Fruit fly (Drosophila melanogaster) whole organism, embryonic: ENCODE data around the gene hry.

Experiments used
- Atf3 ChIP-seq: fragments of 200-800 bp; sonication (Bioruptor generic); optimal IDR thresholded peaks from 3 replicates; lab custom pipeline; 2016; ENCODE audit warnings: missing biosample characterization, missing genetic modification characterization
- B-H2 ChIP-seq: fragments of 200-800 bp; sonication (Bioruptor generic); optimal IDR thresholded peaks from 2 replicates; lab custom pipeline; 2018; ENCODE audit warnings: missing biosample characterization, mild to moderate bottlenecking, missing genetic modification characterization
- Blimp-1 ChIP-seq: fragments of 200-800 bp; sonication (Bioruptor generic); optimal IDR thresholded peaks from 3 replicates; lab custom pipeline; 2018; ENCODE audit warnings: missing biosample characterization, missing genetic modification characterization, mild to moderate bottlenecking, moderate library complexity, missing genetic modification reagents
- CG12236 ChIP-seq: fragments of 200-800 bp; sonication (Bioruptor generic); optimal IDR thresholded peaks from 2 replicates; lab custom pipeline; 2016; ENCODE audit warnings: missing biosample characterization, missing genetic modification characterization
- CG12769 ChIP-seq: fragments of 200-800 bp; sonication (Bioruptor generic); optimal IDR thresholded peaks from 2 replicates; lab custom pipeline; 2019; ENCODE audit warnings: missing biosample characterization, mild to moderate bottlenecking, missing genetic modification characterization, moderate library complexity
- CG12942 ChIP-seq: fragments of 200-800 bp; sonication (Bioruptor generic); optimal IDR thresholded peaks from 3 replicates; lab custom pipeline; 2016; ENCODE audit warnings: missing biosample characterization, missing genetic modification characterization
- CG14441 ChIP-seq: fragments of 200-800 bp; sonication (Bioruptor generic); IDR thresholded peaks from 2 replicates; pipeline ENCODE4 v1.3.6; 2022; ENCODE audit warnings: missing biosample characterization, missing genetic modification characterization
- CG14860 ChIP-seq: fragments of 200-800 bp; sonication (Bioruptor generic); IDR thresholded peaks from 3 replicates; pipeline ENCODE4 v1.3.6; 2022; ENCODE audit warnings: missing biosample characterization, missing genetic modification characterization; ENCODE audit not compliant: partially characterized antibody
- CG1602 ChIP-seq: fragments of 200-800 bp; sonication (Bioruptor generic); optimal IDR thresholded peaks from 3 replicates; lab custom pipeline; 2016; ENCODE audit warnings: missing biosample characterization, missing genetic modification characterization
- CG17568 ChIP-seq: fragments of 200-800 bp; sonication (Bioruptor generic); optimal IDR thresholded peaks from 2 replicates; lab custom pipeline; 2018; ENCODE audit warnings: missing biosample characterization, mild to moderate bottlenecking, missing genetic modification characterization, moderate library complexity
- CG1832 ChIP-seq: fragments of 200-800 bp; sonication (Bioruptor generic); optimal IDR thresholded peaks from 2 replicates; lab custom pipeline; 2017; ENCODE audit warnings: missing biosample characterization, mild to moderate bottlenecking, missing genetic modification characterization, inconsistent platforms
- CG30403 ChIP-seq: fragments of 200-800 bp; sonication (Bioruptor generic); optimal IDR thresholded peaks from 3 replicates; lab custom pipeline; 2016; ENCODE audit warnings: missing biosample characterization, missing genetic modification characterization
- CG32772 ChIP-seq: fragments of 200-800 bp; sonication (Bioruptor generic); IDR thresholded peaks from 2 replicates; pipeline ENCODE4 v1.3.6; 2022; ENCODE audit warnings: missing biosample characterization, missing genetic modification characterization
- CG34376 ChIP-seq: fragments of 200-800 bp; sonication (Bioruptor generic); optimal IDR thresholded peaks from 2 replicates; lab custom pipeline; 2018; ENCODE audit warnings: missing biosample characterization, mild to moderate bottlenecking, missing genetic modification characterization
- CG4424 ChIP-seq: fragments of 200-800 bp; sonication (Bioruptor generic); optimal IDR thresholded peaks from 3 replicates; lab custom pipeline; 2016; ENCODE audit warnings: missing biosample characterization, missing genetic modification characterization
- CG7372 ChIP-seq: fragments of 200-800 bp; sonication (Bioruptor generic); IDR thresholded peaks from 2 replicates; pipeline ENCODE4 v1.3.6; 2022; ENCODE audit warnings: missing biosample characterization, missing genetic modification characterization
- CG9215 ChIP-seq: fragments of 200-800 bp; sonication (Bioruptor generic); IDR thresholded peaks from 2 replicates; pipeline ENCODE4 v1.3.6; 2022; ENCODE audit warnings: missing biosample characterization, missing genetic modification characterization
- D19A ChIP-seq: fragments of 200-800 bp; optimal IDR thresholded peaks from 3 replicates; lab custom pipeline; 2019; ENCODE audit warnings: missing biosample characterization, mild to moderate bottlenecking, missing genetic modification characterization, moderate library complexity
- Doc3 ChIP-seq: fragments of 200-800 bp; sonication (Bioruptor generic); IDR thresholded peaks from 3 replicates; pipeline ENCODE4 v1.3.6; 2022; ENCODE audit warnings: missing biosample characterization, missing genetic modification characterization; ENCODE audit not compliant: partially characterized antibody
- Dp ChIP-seq: fragments of 200-800 bp; sonication (Bioruptor generic); optimal IDR thresholded peaks from 2 replicates; lab custom pipeline; 2018; ENCODE audit warnings: missing biosample characterization, mild to moderate bottlenecking, missing genetic modification characterization, moderate library complexity
- HLH3B ChIP-seq: fragments of 200-800 bp; sonication (Bioruptor generic); IDR thresholded peaks from 2 replicates; pipeline ENCODE4 v1.3.6; 2022; ENCODE audit warnings: missing biosample characterization, missing genetic modification characterization
- Hmx ChIP-seq: fragments of 200-800 bp; sonication (Bioruptor generic); optimal IDR thresholded peaks from 2 replicates; lab custom pipeline; 2016; ENCODE audit warnings: missing biosample characterization, missing genetic modification characterization
- Med ChIP-seq: fragments of 200-800 bp; sonication (Bioruptor generic); peaks from one replicate; lab custom pipeline; 2016; ENCODE audit warnings: missing biosample characterization, missing genetic modification characterization, mild to moderate bottlenecking, inconsistent platforms, moderate library complexity
- Sox102F ChIP-seq: fragments of 200-800 bp; sonication (Bioruptor generic); optimal IDR thresholded peaks from 2 replicates; lab custom pipeline; 2018; ENCODE audit warnings: missing biosample characterization, mild to moderate bottlenecking, missing genetic modification characterization, moderate library complexity
- Trl ChIP-seq, 3 experiments: fragments of >200 bp in 2 of 3; fragments of 200-800 bp in 1 of 3; sonication (Bioruptor generic) in 1 of 3; optimal IDR thresholded peaks; 2 replicates in 1 of 3; 3 replicates in 2 of 3; lab custom pipeline; 2016 to 2017; ENCODE audit warnings: missing biosample characterization in 1 of 3, missing genetic modification characterization in 1 of 3
- Usf ChIP-seq: fragments of 200-800 bp; sonication (Bioruptor generic); optimal IDR thresholded peaks from 2 replicates; lab custom pipeline; 2017; ENCODE audit warnings: missing genotype, missing biosample characterization, missing genetic modification characterization
- amos ChIP-seq: fragments of 200-800 bp; sonication (Bioruptor generic); IDR thresholded peaks from 2 replicates; pipeline ENCODE4 v1.3.6; 2022; ENCODE audit warnings: missing biosample characterization, missing genetic modification characterization; ENCODE audit not compliant: partially characterized antibody
- aop ChIP-seq: fragments of 200-800 bp; sonication (Bioruptor generic); IDR thresholded peaks from 2 replicates; pipeline ENCODE4 v1.3.6; 2022; ENCODE audit warnings: missing biosample characterization, missing genetic modification characterization
- ap ChIP-seq: fragments of 200-800 bp; sonication (Bioruptor generic); IDR thresholded peaks from 2 replicates; pipeline ENCODE4 v1.3.6; 2022; ENCODE audit warnings: missing biosample characterization, missing genetic modification characterization
- bab2 ChIP-seq: fragments of 200-800 bp; sonication (Bioruptor generic); optimal IDR thresholded peaks from 2 replicates; lab custom pipeline; 2016; ENCODE audit warnings: missing biosample characterization, missing genetic modification characterization
- bigmax ChIP-seq: fragments of 200-800 bp; sonication (Bioruptor generic); optimal IDR thresholded peaks from 2 replicates; lab custom pipeline; 2018; ENCODE audit warnings: missing biosample characterization, mild to moderate bottlenecking, missing genetic modification characterization
- caup ChIP-seq: fragments of 200-800 bp; sonication (Bioruptor generic); optimal IDR thresholded peaks from 3 replicates; lab custom pipeline; 2017; ENCODE audit warnings: missing biosample characterization, mild to moderate bottlenecking, missing genetic modification characterization, moderate library complexity; ENCODE audit not compliant: severe bottlenecking
- crol ChIP-seq: fragments of 200-800 bp; sonication (Bioruptor generic); IDR thresholded peaks from 2 replicates; pipeline ENCODE4 v1.3.6; 2022; ENCODE audit warnings: missing biosample characterization, missing genetic modification characterization
- dpn ChIP-seq, 2 experiments: fragments of 200-800 bp; sonication (Bioruptor generic); optimal IDR thresholded peaks; 3 replicates each; lab custom pipeline; 2016; ENCODE audit warnings: missing biosample characterization in 2 of 2, missing genetic modification characterization in 2 of 2
- ewg ChIP-seq: fragments of 200-800 bp; sonication (Bioruptor generic); optimal IDR thresholded peaks from 3 replicates; lab custom pipeline; 2017; ENCODE audit warnings: mild to moderate bottlenecking, missing biosample characterization, missing genetic modification reagents, missing genetic modification characterization
- fd96Cb ChIP-seq: fragments of 200-800 bp; sonication (Bioruptor generic); optimal IDR thresholded peaks from 2 replicates; lab custom pipeline; 2018; ENCODE audit warnings: missing biosample characterization, mild to moderate bottlenecking, missing genetic modification characterization, moderate library complexity
- gem ChIP-seq: fragments of 200-800 bp; sonication (Bioruptor generic); optimal IDR thresholded peaks from 2 replicates; lab custom pipeline; 2019; ENCODE audit warnings: missing biosample characterization, mild to moderate bottlenecking, missing genetic modification characterization, moderate library complexity
- jumu ChIP-seq: fragments of 200-800 bp; sonication (Bioruptor generic); optimal IDR thresholded peaks from 3 replicates; lab custom pipeline; 2016; ENCODE audit warnings: missing biosample characterization, missing genetic modification characterization
- lab ChIP-seq: fragments of 200-800 bp; sonication (Bioruptor generic); optimal IDR thresholded peaks from 3 replicates; lab custom pipeline; 2017; ENCODE audit warnings: missing biosample characterization, missing genetic modification characterization, mild to moderate bottlenecking, moderate library complexity, missing genetic modification reagents
- lbe ChIP-seq: fragments of 200-800 bp; sonication (Bioruptor generic); optimal IDR thresholded peaks from 2 replicates; lab custom pipeline; 2016; ENCODE audit warnings: missing biosample characterization, mild to moderate bottlenecking, missing genetic modification characterization
- lmd ChIP-seq: fragments of 200-800 bp; sonication (Bioruptor generic); IDR thresholded peaks from 2 replicates; pipeline ENCODE4 v1.3.6; 2022; ENCODE audit warnings: missing biosample characterization, missing genetic modification characterization
- maf-S ChIP-seq: fragments of 200-800 bp; sonication (Bioruptor generic); optimal IDR thresholded peaks from 2 replicates; lab custom pipeline; 2016; ENCODE audit warnings: missing biosample characterization, missing genetic modification characterization
- oc ChIP-seq: fragments of 200-800 bp; sonication (Bioruptor generic); optimal IDR thresholded peaks from 2 replicates; lab custom pipeline; 2018; ENCODE audit warnings: missing biosample characterization, mild to moderate bottlenecking, missing genetic modification characterization, moderate library complexity
- p53 ChIP-seq: fragments of 200-800 bp; sonication (Bioruptor generic); optimal IDR thresholded peaks from 2 replicates; lab custom pipeline; 2016; ENCODE audit warnings: missing biosample characterization, missing genetic modification characterization
- sd ChIP-seq: fragments of 200-800 bp; sonication (Bioruptor generic); optimal IDR thresholded peaks from 3 replicates; lab custom pipeline; 2018; ENCODE audit warnings: missing biosample characterization, mild to moderate bottlenecking, missing genetic modification characterization, moderate library complexity
- sr ChIP-seq: fragments of 200-800 bp; sonication (Bioruptor generic); IDR thresholded peaks from 3 replicates; pipeline ENCODE4 v1.3.6; 2022; ENCODE audit warnings: missing biosample characterization, missing genetic modification characterization
- tll ChIP-seq, 2 experiments: fragments of 200-800 bp in 1 of 2; fragments of >200 bp in 1 of 2; sonication (Bioruptor generic) in 1 of 2; optimal IDR thresholded peaks; 2 replicates each; lab custom pipeline; 2017 to 2019; ENCODE audit warnings: missing biosample characterization in 2 of 2, missing genetic modification characterization in 2 of 2, mild to moderate bottlenecking in 1 of 2, moderate library complexity in 1 of 2
- unpg ChIP-seq: fragments of 200-800 bp; sonication (Bioruptor generic); optimal IDR thresholded peaks from 3 replicates; lab custom pipeline; 2018; ENCODE audit warnings: missing biosample characterization, mild to moderate bottlenecking, missing genetic modification characterization, moderate library complexity
- zf30C ChIP-seq: fragments of 200-800 bp; sonication (Bioruptor generic); optimal IDR thresholded peaks from 3 replicates; lab custom pipeline; 2018; ENCODE audit warnings: missing biosample characterization, mild to moderate bottlenecking, missing genetic modification characterization

Gene hry

DNA sequence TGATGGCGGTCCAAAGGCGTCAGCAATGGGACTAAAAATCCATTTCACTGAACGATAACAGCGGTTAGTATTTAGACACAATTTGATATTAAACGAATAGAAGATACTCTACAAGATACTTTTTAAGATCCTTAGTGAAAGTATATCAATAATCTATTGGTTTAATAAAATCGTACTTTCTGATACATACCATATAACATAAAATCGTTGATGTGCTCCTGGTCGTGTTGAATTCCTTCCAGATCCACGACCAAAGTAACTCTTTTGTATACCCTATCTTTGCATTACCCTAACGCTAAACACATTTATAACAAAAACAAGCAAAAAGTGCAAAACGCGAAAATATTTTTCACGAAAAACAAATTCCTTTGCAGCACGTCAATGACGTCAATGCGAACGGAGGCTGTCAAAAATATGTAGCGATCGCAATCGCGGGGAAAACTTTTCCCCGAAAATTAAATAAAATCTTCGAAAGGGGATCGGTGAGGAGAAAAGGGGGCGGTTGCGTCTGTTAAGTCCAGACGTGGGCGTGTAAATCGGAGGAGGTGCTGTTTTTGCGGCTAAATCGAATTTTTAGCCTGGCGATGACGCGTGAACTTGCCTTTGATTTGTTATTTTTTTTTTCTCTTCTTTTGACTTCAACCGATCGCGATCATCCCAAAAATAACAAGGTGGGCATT, 20.2 kb upstream of the hry start:
- TF ChIP-seq Atf3 (GFP tag; lab: Kevin White, UChicago) (no peak), Blimp-1 (no peak), CG12236 (GFP tag; lab: Kevin White, UChicago) (no peak), Doc3 (GFP tag; lab: Robert Waterston, UW) (no peak), sd (peak; percentile 74), CG1832 (GFP tag; lab: Kevin White, UChicago) (no peak), CG12769 (tag; lab: Kevin White, UChicago) (peak; percentile 80), Dp (GFP tag; lab: Kevin White, UChicago) (no peak), CG14441 (no peak), Hmx (GFP tag; lab: Kevin White, UChicago) (no peak), Med (GFP tag; lab: Kevin White, UChicago) (peak; percentile 46), Trl (optimal IDR thresholded peaks at IDR 0.05; lab: Kevin White, UChicago) (no peak), Trl (GFP tag; optimal IDR thresholded peaks at IDR 0.05; lab: Kevin White, UChicago) (no peak), B-H2 (GFP tag; lab: Kevin White, UChicago) (no peak), bab2 (no peak), Usf (GFP tag; lab: Kevin White, UChicago) (no peak), amos (GFP tag; lab: Robert Waterston, UW) (no peak), tll (GFP tag; optimal IDR thresholded peaks at IDR 0.05; lab: Kevin White, UChicago) (no peak), p53 (GFP tag; lab: Kevin White, UChicago) (no peak), CG34376 (GFP tag; lab: Kevin White, UChicago) (no peak), ap (no peak), zf30C (GFP tag; lab: Kevin White, UChicago) (no peak), lab (GFP tag; lab: Kevin White, UChicago) (peak; percentile 7), lbe (GFP tag; lab: Kevin White, UChicago) (no peak), ewg (GFP tag; lab: Kevin White, UChicago) (no peak), gem (tag; lab: Kevin White, UChicago) (no peak), maf-S (GFP tag; lab: Kevin White, UChicago) (no peak), CG4424 (no peak), CG1602 (GFP tag; lab: Kevin White, UChicago) (no peak), jumu (GFP tag; lab: Kevin White, UChicago) (no peak), CG17568 (GFP tag; lab: Kevin White, UChicago) (no peak), dpn (GFP tag; optimal IDR thresholded peaks at IDR 0.05; lab: Kevin White, UChicago) (no peak), CG9215 (GFP tag; lab: Robert Waterston, UW) (peak; percentile 35; the same call in 1 of the 2 replicates), oc (tag; lab: Kevin White, UChicago) (no peak), HLH3B (no peak), CG12942 (GFP tag; lab: Kevin White, UChicago) (no peak), sr (peak; percentile 89), bigmax (no peak), lmd (GFP tag; lab: Robert Waterston, UW) (no peak), fd96Cb (tag; lab: Kevin White, UChicago) (no peak), Sox102F (no peak), aop (no peak), D19A (tag; lab: Kevin White, UChicago) (no peak), unpg (GFP tag; lab: Kevin White, UChicago) (no peak), caup (GFP tag; lab: Kevin White, UChicago) (no peak), CG32772 (GFP tag; lab: Robert Waterston, UW) (no peak), CG7372 (no peak), CG14860 (no peak), crol (GFP tag; lab: Robert Waterston, UW) (peak; percentile 56; the same call in 1 of the 2 replicates), CG30403 (GFP tag; lab: Kevin White, UChicago) (no peak)
